Worm (Caenorhabditis elegans): ENCODE data around the gene Y47D3A.32.
A peak's percentile ranks its signal among the peaks of the same experiment; 100 is the strongest.

The Y47D3A.32 gene

ce11 chrIII:11243421-11243820 lies 8.8 kb upstream of the Y47D3A.32 start (continued):
- TF ChIP-seq B0336.3 (GFP tag; IDR thresholded peaks at IDR 0.05) (peak; percentile 70; the same call in 1 of the 2 replicates), nfya-2 (GFP tag; IDR thresholded peaks at IDR 0.05) (no peak), ZK185.1 (tag; optimal IDR thresholded peaks at IDR 0.05; ENCODE audit: poor library complexity, severe bottlenecking) (peak; percentile 69), atf-7 (tag; optimal IDR thresholded peaks at IDR 0.05) (peak; percentile 42), Y56A3A.18 (GFP tag; IDR thresholded peaks at IDR 0.05) (0 out of 2 replicates have a peak, but pooled peaks have one; percentile 34), dox-1 (GFP tag; IDR thresholded peaks at IDR 0.05) (peak; percentile 81), nfyb-1 (GFP tag; IDR thresholded peaks at IDR 0.05) (0 out of 2 replicates have a peak, but pooled peaks have one; percentile 49)

ce11 chrIII:11244338-11244737 lies 7.9 kb upstream of the Y47D3A.32 start:
- TF ChIP-seq nhr-80 (tag; optimal IDR thresholded peaks at IDR 0.05): peak; percentile 15
- TF ChIP-seq ceh-27 (GFP tag; optimal IDR thresholded peaks at IDR 0.05): no peak
- no peak for TF ChIP-seq egl-44 (GFP tag; IDR thresholded peaks at IDR 0.05)
- TF ChIP-seq pbrm-1 (GFP tag; IDR thresholded peaks at IDR 0.05): no peak
- no peak for TF ChIP-seq F33H1.4 (GFP tag; IDR thresholded peaks at IDR 0.05)
- no peak for TF ChIP-seq dpl-1 (GFP tag; optimal IDR thresholded peaks at IDR 0.05)
- no peak for TF ChIP-seq ekl-4 (GFP tag; IDR thresholded peaks at IDR 0.05)
- TF ChIP-seq egl-18 (GFP tag; IDR thresholded peaks at IDR 0.05): no peak
- no peak for TF ChIP-seq D2030.7 (GFP tag; IDR thresholded peaks at IDR 0.05)
- TF ChIP-seq F39B2.1 (GFP tag; IDR thresholded peaks at IDR 0.05): no peak
- peak; percentile 94 for TF ChIP-seq cebp-1 (GFP tag; IDR thresholded peaks at IDR 0.05)
- peak; percentile 96 for TF ChIP-seq cebp-1 (tag; optimal IDR thresholded peaks at IDR 0.05)
- TF ChIP-seq hsf-1 (GFP tag; IDR thresholded peaks at IDR 0.05): peak; percentile 53; the same call in 1 of the 2 replicates
- no peak for TF ChIP-seq F10E7.11 (tag; optimal IDR thresholded peaks at IDR 0.05)
- TF ChIP-seq him-1 (tag; optimal IDR thresholded peaks at IDR 0.05): no peak
- no peak for TF ChIP-seq ztf-18 (tag; optimal IDR thresholded peaks at IDR 0.05)
- TF ChIP-seq madf-3 (GFP tag; IDR thresholded peaks at IDR 0.05): no peak
- no peak for TF ChIP-seq Y56A3A.18 (GFP tag; IDR thresholded peaks at IDR 0.05)
- no peak for TF ChIP-seq nhr-90 (tag; optimal IDR thresholded peaks at IDR 0.05)
- TF ChIP-seq attf-5 (GFP tag; optimal IDR thresholded peaks at IDR 0.05): peak; percentile 25

DNA sequence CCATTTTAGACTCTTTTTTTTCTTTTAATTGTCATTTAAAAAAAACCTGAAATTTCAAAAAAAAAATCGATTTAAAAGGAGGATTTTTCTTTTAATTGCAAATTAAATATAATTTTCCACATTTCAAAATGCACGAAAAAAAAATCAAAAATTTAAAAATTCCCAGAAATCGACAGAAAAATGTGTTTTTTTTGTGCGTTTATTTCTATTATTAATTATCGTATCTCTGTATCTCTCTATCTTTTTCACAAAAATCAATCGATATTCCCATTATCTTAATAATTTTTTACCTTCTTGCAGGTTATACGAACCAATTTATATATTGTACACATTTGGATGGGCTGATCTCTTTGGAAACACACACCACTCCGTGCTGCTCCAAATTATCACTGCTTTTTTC lies 7.4 kb upstream of the Y47D3A.32 start, which contains the start of gene rsks-1:
Gene rsks-1, plus strand, starts transcription at position 301 of the 400 bp plus-strand sequence.
- TF ChIP-seq B0261.1 (tag; optimal IDR thresholded peaks at IDR 0.05) (no peak), ama-1 (optimal IDR thresholded peaks at IDR 0.05) (no peak), ama-1 (GFP tag; optimal IDR thresholded peaks at IDR 0.05) (no peak), him-1 (tag; optimal IDR thresholded peaks at IDR 0.05) (no peak), sea-2 (GFP tag; IDR thresholded peaks at IDR 0.05) (no peak), pha-4 (tag; optimal IDR thresholded peaks at IDR 0.05) (no peak), C06A6.2 (GFP tag; conservative IDR thresholded peaks at IDR 0.05) (no peak), aptf-2 (GFP tag; conservative IDR thresholded peaks at IDR 0.05) (no peak), tbx-9 (tag; optimal IDR thresholded peaks at IDR 0.05; ENCODE audit: borderline replicate concordance) (no peak)

ce11 chrIII:11246588-11246987 lies 5.6 kb upstream of the Y47D3A.32 start:
- no peak for TF ChIP-seq attf-6 (GFP tag; IDR thresholded peaks at IDR 0.05)
- 0 out of 2 replicates have a peak, but pooled peaks have one; percentile 22 for TF ChIP-seq ekl-4 (GFP tag; IDR thresholded peaks at IDR 0.05)
- TF ChIP-seq ceh-79 (tag; optimal IDR thresholded peaks at IDR 0.05): peak; percentile 26
- no peak for TF ChIP-seq Y67H2A.10 (GFP tag; conservative IDR thresholded peaks at IDR 0.05)
- peak; percentile 86 for TF ChIP-seq B0336.3 (GFP tag; IDR thresholded peaks at IDR 0.05)
- 0 out of 2 replicates have a peak, but pooled peaks have one; percentile 63 for TF ChIP-seq ceh-58 (GFP tag; IDR thresholded peaks at IDR 0.05)
- no peak for TF ChIP-seq cebp-1 (GFP tag; IDR thresholded peaks at IDR 0.05)
- TF ChIP-seq cebp-1 (tag; optimal IDR thresholded peaks at IDR 0.05): peak; percentile 38

Data from whole organism, young adult.